Worm (Caenorhabditis elegans): ENCODE data around the gene Y54F10AM.8.
A peak's percentile ranks its signal among the peaks of the same experiment; 100 is the strongest.

The Y54F10AM.8 gene

ce11 chrIII:2507938-2508337 lies at the start of gene Y54F10AM.8:
Gene Y54F10AM.8, minus strand, starts transcription at chrIII:2507972.
- TF ChIP-seq ceh-18 (tag; optimal IDR thresholded peaks at IDR 0.05) (no peak), K02D7.2 (tag; optimal IDR thresholded peaks at IDR 0.05) (no peak), elt-2 (tag; optimal IDR thresholded peaks at IDR 0.05) (peak; percentile 99)

- TF ChIP-seq dve-1 (tag; optimal IDR thresholded peaks at IDR 0.05) (no peak), dmd-4 (tag; optimal IDR thresholded peaks at IDR 0.05; ENCODE audit: borderline replicate concordance) (no peak), pag-3 (tag; optimal IDR thresholded peaks at IDR 0.05; ENCODE audit: borderline replicate concordance) (no peak), hlh-8 (tag; optimal IDR thresholded peaks at IDR 0.05) (no peak), pat-9 (tag; optimal IDR thresholded peaks at IDR 0.05) (no peak), hlh-15 (tag; optimal IDR thresholded peaks at IDR 0.05) (no peak), eyg-1 (tag; optimal IDR thresholded peaks at IDR 0.05) (no peak), nhr-11 (tag; optimal IDR thresholded peaks at IDR 0.05) (no peak), ztf-16 (tag; optimal IDR thresholded peaks at IDR 0.05) (no peak), ttx-3 (tag; optimal IDR thresholded peaks at IDR 0.05) (no peak), odd-2 (tag; optimal IDR thresholded peaks at IDR 0.05) (no peak), hlh-30 (tag; optimal IDR thresholded peaks at IDR 0.05; ENCODE audit: insufficient read depth) (no peak), C08G9.2 (tag; optimal IDR thresholded peaks at IDR 0.05) (no peak)
Observed at ce11 chrIII:2553579-2553978, 45.8 kb upstream of the Y54F10AM.8 start.

- TF ChIP-seq unc-86 (tag; optimal IDR thresholded peaks at IDR 0.05) (no peak), unc-42 (tag; optimal IDR thresholded peaks at IDR 0.05) (peak; percentile 94), fkh-6 (tag; optimal IDR thresholded peaks at IDR 0.05) (no peak)
Observed at ce11 chrIII:2552382-2552781, 44.6 kb upstream of the Y54F10AM.8 start.

ce11 chrIII:2551981-2552380 lies 44.2 kb upstream of the Y54F10AM.8 start:
- TF ChIP-seq pax-1 (tag; optimal IDR thresholded peaks at IDR 0.05) (no peak), rnt-1 (tag; optimal IDR thresholded peaks at IDR 0.05) (no peak), ceh-34 (tag; optimal IDR thresholded peaks at IDR 0.05) (no peak), C08G9.2 (tag; optimal IDR thresholded peaks at IDR 0.05) (no peak), ref-2 (tag; optimal IDR thresholded peaks at IDR 0.05) (no peak), fax-1 (tag; optimal IDR thresholded peaks at IDR 0.05) (no peak), hlh-13 (GFP tag; optimal IDR thresholded peaks at IDR 0.05) (no peak), fkh-6 (tag; optimal IDR thresholded peaks at IDR 0.05) (no peak), ceh-19 (GFP tag; optimal IDR thresholded peaks at IDR 0.05) (no peak), ama-1 (optimal IDR thresholded peaks at IDR 0.05) (no peak), hlh-30 (tag; optimal IDR thresholded peaks at IDR 0.05; ENCODE audit: insufficient read depth) (no peak), elt-4 (tag; optimal IDR thresholded peaks at IDR 0.05) (no peak), tbx-2 (tag; optimal IDR thresholded peaks at IDR 0.05) (no peak), ceh-22 (tag; optimal IDR thresholded peaks at IDR 0.05) (no peak), nfya-1 (tag; optimal IDR thresholded peaks at IDR 0.05) (no peak), elt-2 (tag; optimal IDR thresholded peaks at IDR 0.05) (no peak), hlh-6 (tag; optimal IDR thresholded peaks at IDR 0.05) (no peak), pqm-1 (tag; optimal IDR thresholded peaks at IDR 0.05) (no peak)

DNA sequence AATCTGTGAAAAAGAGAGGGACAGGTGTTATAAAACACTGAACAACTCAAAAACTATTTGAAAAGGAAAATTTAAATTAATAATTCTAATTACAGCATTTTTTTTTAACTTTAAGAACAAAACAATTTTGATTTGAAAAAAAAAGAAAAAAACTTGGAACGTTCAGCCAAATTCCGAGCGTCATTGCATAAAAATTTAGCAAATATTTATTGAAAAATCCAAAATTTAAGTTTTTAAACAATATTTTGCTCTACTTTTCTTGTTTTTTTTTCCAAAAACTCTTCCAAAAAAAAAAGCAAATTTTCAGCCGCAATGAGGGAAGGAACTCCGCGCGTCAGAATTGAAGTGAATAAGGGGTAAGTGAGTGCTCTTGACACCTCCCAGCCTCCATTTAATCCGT lies 41.8 kb upstream of the Y54F10AM.8 start, which contains the start of gene feh-1:
TSS of gene feh-1 (plus strand) at position 301 of the 400 bp plus-strand sequence.
- TF ChIP-seq unc-86 (tag; optimal IDR thresholded peaks at IDR 0.05) (no peak), lin-11 (tag; optimal IDR thresholded peaks at IDR 0.05) (no peak), ets-4 (tag; optimal IDR thresholded peaks at IDR 0.05) (no peak), elt-4 (tag; optimal IDR thresholded peaks at IDR 0.05) (no peak), ttx-3 (tag; optimal IDR thresholded peaks at IDR 0.05) (no peak), pag-3 (tag; optimal IDR thresholded peaks at IDR 0.05; ENCODE audit: borderline replicate concordance) (no peak), gmeb-2 (tag; optimal IDR thresholded peaks at IDR 0.05) (no peak), nfya-1 (tag; optimal IDR thresholded peaks at IDR 0.05) (no peak), pat-9 (tag; optimal IDR thresholded peaks at IDR 0.05) (no peak), dmd-4 (tag; optimal IDR thresholded peaks at IDR 0.05; ENCODE audit: borderline replicate concordance) (no peak), F13H6.1 (tag; optimal IDR thresholded peaks at IDR 0.05) (no peak), ceh-45 (GFP tag; IDR thresholded peaks at IDR 0.05) (no peak), pax-1 (tag; optimal IDR thresholded peaks at IDR 0.05) (no peak), C08G9.2 (tag; optimal IDR thresholded peaks at IDR 0.05) (no peak), ref-2 (tag; optimal IDR thresholded peaks at IDR 0.05) (no peak), K09A11.1 (tag; optimal IDR thresholded peaks at IDR 0.05; ENCODE audit: insufficient read depth) (no peak), ceh-24 (tag; optimal IDR thresholded peaks at IDR 0.05) (no peak), tbx-7 (tag; optimal IDR thresholded peaks at IDR 0.05) (no peak), hlh-15 (tag; optimal IDR thresholded peaks at IDR 0.05) (no peak)

Data from whole organism, late embryonic.